Fruit fly (Drosophila melanogaster) whole organism, prepupa: ENCODE results near the gene CG18754.

Source experiments
- CG11294 ChIP-seq: fragments of 200-800 bp; sonication (Bioruptor generic); IDR thresholded peaks from 2 replicates; pipeline ENCODE4 v1.3.6; 2022; ENCODE audit warnings: missing biosample characterization, missing genetic modification characterization
- Eip78C ChIP-seq: fragments of 200-800 bp; sonication (Bioruptor generic); peaks from one replicate; lab custom pipeline; 2016; ENCODE audit warnings: missing biosample characterization, missing genetic modification characterization
- Ets21C ChIP-seq: fragments of 200-800 bp; sonication (Bioruptor generic); optimal IDR thresholded peaks from 3 replicates; lab custom pipeline; 2016; ENCODE audit warnings: missing biosample characterization, missing genetic modification characterization
- achi ChIP-seq: fragments of 200-800 bp; sonication (Bioruptor generic); optimal IDR thresholded peaks from 3 replicates; lab custom pipeline; 2016; ENCODE audit warnings: missing biosample characterization, missing genetic modification characterization
- acj6 ChIP-seq: fragments of 200-800 bp; sonication (Bioruptor generic); optimal IDR thresholded peaks from 3 replicates; lab custom pipeline; 2016; ENCODE audit warnings: missing biosample characterization, missing genetic modification characterization
- salr ChIP-seq, 2 experiments: fragments of 200-800 bp; sonication (Bioruptor generic); optimal IDR thresholded peaks; 3 replicates each; lab custom pipeline; 2016 to 2018; ENCODE audit warnings: missing biosample characterization in 2 of 2, missing genetic modification characterization in 2 of 2, mild to moderate bottlenecking in 1 of 2

- TF ChIP-seq Ets21C (GFP tag; lab: Kevin White, UChicago) (peak; percentile 85), acj6 (GFP tag; lab: Kevin White, UChicago) (peak; percentile 85), achi (GFP tag; lab: Kevin White, UChicago) (peak; percentile 79), Eip78C (GFP tag; lab: Kevin White, UChicago) (no peak), CG11294 (GFP tag; lab: Robert Waterston, UW) (no peak), salr (GFP tag; optimal IDR thresholded peaks at IDR 0.05; lab: Kevin White, UChicago) (peak; percentile 24 to 47)
Observed at dm6 chr3R:23713901-23714300, 30.0 kb downstream of the CG18754 start.
